Worm (Caenorhabditis elegans) whole organism, L2 larva: ENCODE results near the gene col-87.

Source experiments
- R02D3.7 ChIP-seq: fragments of 150-350 bp; optimal IDR thresholded peaks from 2 replicates; lab custom pipeline; 2014; ENCODE audit warnings: missing biosample characterization, missing genetic modification characterization
- Y55F3AM.14 ChIP-seq: fragments of 200-800 bp; sonication (Bioruptor generic); optimal IDR thresholded peaks from 2 replicates; lab custom pipeline; 2018; ENCODE audit warnings: mild to moderate bottlenecking, missing genetic modification characterization, missing compliant biosample characterization
- alr-1 ChIP-seq: fragments of 150-350 bp; optimal IDR thresholded peaks from 2 replicates; lab custom pipeline; 2014; ENCODE audit warnings: missing biosample characterization, missing genetic modification characterization
- aly-2 ChIP-seq: fragments of 150-350 bp; optimal IDR thresholded peaks from 2 replicates; lab custom pipeline; 2014; ENCODE audit warnings: missing biosample characterization, missing genetic modification characterization
- ama-1 ChIP-seq: fragments of 150-350 bp; optimal IDR thresholded peaks from 2 replicates; lab custom pipeline; 2018; ENCODE audit warnings: inconsistent platforms
- blmp-1 ChIP-seq: sonication (generic microtip); optimal IDR thresholded peaks from 2 replicates; lab custom pipeline; 2017; ENCODE audit warnings: missing genetic modification characterization, mild to moderate bottlenecking, missing compliant biosample characterization, antibody characterized with exemption, moderate library complexity; ENCODE audit not compliant: insufficient read depth
- elt-1 ChIP-seq: fragments of 150-350 bp; optimal IDR thresholded peaks from 2 replicates; lab custom pipeline; 2014; ENCODE audit warnings: missing biosample characterization, missing genetic modification characterization
- elt-3 ChIP-seq: sonication (generic microtip); optimal IDR thresholded peaks from 2 replicates; lab custom pipeline; 2017; ENCODE audit warnings: missing biosample characterization, missing genetic modification characterization
- fos-1 ChIP-seq: fragments of 150-350 bp; optimal IDR thresholded peaks from 2 replicates; lab custom pipeline; 2014; ENCODE audit warnings: missing biosample characterization, missing genetic modification characterization
- lin-11 ChIP-seq: fragments of 150-350 bp; sonication (generic microtip); optimal IDR thresholded peaks from 2 replicates; lab custom pipeline; 2014; ENCODE audit warnings: missing biosample characterization, missing genetic modification characterization, inconsistent platforms, mixed read lengths
- lin-39 ChIP-seq: fragments of 150-350 bp; optimal IDR thresholded peaks from 2 replicates; lab custom pipeline; 2014; ENCODE audit warnings: missing biosample characterization, missing genetic modification reagents, missing genetic modification characterization
- lsy-2 ChIP-seq, 2 experiments: fragments of 150-350 bp in 1 of 2; sonication (generic microtip) in 1 of 2; optimal IDR thresholded peaks; 2 replicates each; lab custom pipeline; 2014 to 2017; ENCODE audit warnings: missing biosample characterization in 2 of 2, missing genetic modification characterization in 2 of 2
- mbf-1 ChIP-seq: sonication (generic microtip); optimal IDR thresholded peaks from 2 replicates; lab custom pipeline; 2017; ENCODE audit warnings: missing biosample characterization, missing genetic modification characterization
- mdl-1 ChIP-seq, 2 experiments: fragments of 150-350 bp in 1 of 2; sonication (generic microtip) in 1 of 2; optimal IDR thresholded peaks; 2 replicates each; lab custom pipeline; 2017; ENCODE audit warnings: missing biosample characterization in 2 of 2, missing genetic modification characterization in 2 of 2
- nhr-10 ChIP-seq: sonication (generic microtip); optimal IDR thresholded peaks from 2 replicates; lab custom pipeline; 2017; ENCODE audit warnings: missing biosample characterization, missing genetic modification characterization
- nhr-12 ChIP-seq: fragments of 150-350 bp; optimal IDR thresholded peaks from 2 replicates; lab custom pipeline; 2014; ENCODE audit warnings: missing biosample characterization, missing genetic modification characterization
- nhr-129 ChIP-seq: fragments of 150-350 bp; optimal IDR thresholded peaks from 2 replicates; lab custom pipeline; 2014; ENCODE audit warnings: missing biosample characterization, missing genetic modification characterization
- nhr-23 ChIP-seq: fragments of 150-350 bp; optimal IDR thresholded peaks from 2 replicates; lab custom pipeline; 2014; ENCODE audit warnings: missing biosample characterization, missing genetic modification reagents, missing genetic modification characterization
- nhr-237 ChIP-seq: fragments of 150-350 bp; optimal IDR thresholded peaks from 2 replicates; lab custom pipeline; 2014; ENCODE audit warnings: missing biosample characterization, missing genetic modification characterization
- nhr-25 ChIP-seq: fragments of 150-350 bp; sonication (generic microtip); optimal IDR thresholded peaks from 3 replicates; lab custom pipeline; 2014; ENCODE audit warnings: missing biosample characterization, missing genetic modification characterization
- peb-1 ChIP-seq: fragments of 150-350 bp; optimal IDR thresholded peaks from 2 replicates; lab custom pipeline; 2014; ENCODE audit warnings: missing biosample characterization, missing genetic modification characterization
- sem-4 ChIP-seq: fragments of 150-350 bp; optimal IDR thresholded peaks from 2 replicates; lab custom pipeline; 2014; ENCODE audit warnings: missing biosample characterization, missing genetic modification reagents, missing genetic modification characterization
- skn-1 ChIP-seq: sonication (generic microtip); optimal IDR thresholded peaks from 2 replicates; lab custom pipeline; 2017; ENCODE audit warnings: missing biosample characterization, missing genetic modification characterization
- sma-3 ChIP-seq: sonication (generic microtip); optimal IDR thresholded peaks from 2 replicates; lab custom pipeline; 2016; ENCODE audit warnings: missing genetic modification reagents, missing genetic modification characterization, missing compliant biosample characterization
- snpc-4 ChIP-seq: fragments of 150-350 bp; optimal IDR thresholded peaks from 2 replicates; lab custom pipeline; 2014; ENCODE audit warnings: missing biosample characterization, missing genetic modification characterization
- unc-39 ChIP-seq: fragments of 150-350 bp; optimal IDR thresholded peaks from 2 replicates; lab custom pipeline; 2014; ENCODE audit warnings: missing biosample characterization, missing genetic modification characterization
- unc-55 ChIP-seq: fragments of 150-350 bp; sonication (generic microtip); optimal IDR thresholded peaks from 3 replicates; lab custom pipeline; 2014; ENCODE audit warnings: missing biosample characterization, missing genetic modification reagents, missing genetic modification characterization
- unc-62 ChIP-seq: fragments of 150-350 bp; optimal IDR thresholded peaks from 2 replicates; lab custom pipeline; 2014; ENCODE audit warnings: missing biosample characterization, missing genetic modification reagents, missing genetic modification characterization
- zag-1 ChIP-seq: fragments of 150-350 bp; optimal IDR thresholded peaks from 2 replicates; lab custom pipeline; 2014; ENCODE audit warnings: missing biosample characterization, missing genetic modification characterization
- ztf-1 ChIP-seq: fragments of 200-800 bp; sonication (Bioruptor generic); conservative IDR thresholded peaks from 2 replicates; pipeline ENCODE4 v1.3.6; 2022; ENCODE audit warnings: missing genetic modification characterization, missing compliant biosample characterization
- ztf-11 ChIP-seq: sonication (generic microtip); optimal IDR thresholded peaks from 2 replicates; lab custom pipeline; 2017; ENCODE audit warnings: missing biosample characterization, missing genetic modification characterization

col-87 gene

ce11 chrII:14126841-14127240, 32.4 kb upstream of the col-87 start, which contains the start of gene K09E4.3:
TSS of gene K09E4.3 (minus strand) at chrII:14126941.
- TF ChIP-seq peb-1 (tag; lab: Kevin White, UChicago) (no peak), alr-1 (no peak), sma-3 (GFP tag; lab: Kevin White, UChicago) (no peak), zag-1 (tag; lab: Kevin White, UChicago) (no peak), ama-1 (lab: Kevin White, UChicago) (no peak), ztf-1 (GFP tag; lab: Robert Waterston, UW) (no peak), nhr-10 (no peak), lsy-2 (tag; optimal IDR thresholded peaks at IDR 0.05; lab: Kevin White, UChicago) (no peak), nhr-12 (tag; lab: Kevin White, UChicago) (no peak), snpc-4 (tag; lab: Kevin White, UChicago) (no peak)

ce11 chrII:14122065-14122464, 27.6 kb upstream of the col-87 start, which contains the start of gene K09E4.4:
TSS of gene K09E4.4 (minus strand) at chrII:14122165.
- no peak for TF ChIP-seq blmp-1 (tag; lab: Kevin White, UChicago)
- no peak for TF ChIP-seq nhr-129 (tag; lab: Kevin White, UChicago)
- TF ChIP-seq ztf-1 (GFP tag; lab: Robert Waterston, UW), result no peak
- no peak for TF ChIP-seq unc-55 (GFP tag; lab: Kevin White, UChicago)
- TF ChIP-seq nhr-12 (tag; lab: Kevin White, UChicago), result no peak
- TF ChIP-seq sma-3 (GFP tag; lab: Kevin White, UChicago), result no peak
- no peak for TF ChIP-seq elt-3
- no peak for TF ChIP-seq fos-1 (tag; lab: Kevin White, UChicago)
- TF ChIP-seq unc-39 (tag; lab: Kevin White, UChicago), result no peak
- TF ChIP-seq mdl-1 (tag; optimal IDR thresholded peaks at IDR 0.05; lab: Kevin White, UChicago), result no peak
- no peak for TF ChIP-seq aly-2 (tag; lab: Kevin White, UChicago)
- no peak for TF ChIP-seq mbf-1 (tag; lab: Kevin White, UChicago)
- TF ChIP-seq zag-1 (tag; lab: Kevin White, UChicago), result no peak
- no peak for TF ChIP-seq nhr-25
- TF ChIP-seq, all 48 proteins: peak for 0

ce11 chrII:14118391-14118790, 23.9 kb upstream of the col-87 start:
- TF ChIP-seq snpc-4 (tag; lab: Kevin White, UChicago) (peak; percentile 4), aly-2 (tag; lab: Kevin White, UChicago) (no peak)

- no peak for TF ChIP-seq elt-1 (tag; lab: Kevin White, UChicago)
- no peak for TF ChIP-seq sma-3 (GFP tag; lab: Kevin White, UChicago)
- TF ChIP-seq nhr-23 (tag; lab: Kevin White, UChicago), result no peak
- TF ChIP-seq lin-39 (tag; lab: Kevin White, UChicago), result no peak
- no peak for TF ChIP-seq ama-1 (lab: Kevin White, UChicago)
- TF ChIP-seq lin-11 (tag; lab: Kevin White, UChicago), result no peak
These were observed 18.4 kb upstream of the col-87 start for ce11 chrII:14112842-14113241.

- TF ChIP-seq nhr-237 (tag; lab: Kevin White, UChicago), result no peak
These were observed 14.7 kb upstream of the col-87 start, which contains the start of gene cpg-7 for ce11 chrII:14109184-14109664. TSS of gene cpg-7 (minus strand) at chrII:14109234.

ce11 chrII:14106164-14106563, 11.7 kb upstream of the col-87 start:
- TF ChIP-seq ztf-11 (no peak), unc-62 (no peak), alr-1 (no peak), nhr-129 (tag; lab: Kevin White, UChicago) (no peak), skn-1 (tag; lab: Kevin White, UChicago) (no peak), fos-1 (tag; lab: Kevin White, UChicago) (no peak), Y55F3AM.14 (no peak), R02D3.7 (tag; lab: Kevin White, UChicago) (no peak), nhr-25 (no peak), sem-4 (no peak)
